Worm (Caenorhabditis elegans): ENCODE measurements around the gene F26G1.15.

DNA sequence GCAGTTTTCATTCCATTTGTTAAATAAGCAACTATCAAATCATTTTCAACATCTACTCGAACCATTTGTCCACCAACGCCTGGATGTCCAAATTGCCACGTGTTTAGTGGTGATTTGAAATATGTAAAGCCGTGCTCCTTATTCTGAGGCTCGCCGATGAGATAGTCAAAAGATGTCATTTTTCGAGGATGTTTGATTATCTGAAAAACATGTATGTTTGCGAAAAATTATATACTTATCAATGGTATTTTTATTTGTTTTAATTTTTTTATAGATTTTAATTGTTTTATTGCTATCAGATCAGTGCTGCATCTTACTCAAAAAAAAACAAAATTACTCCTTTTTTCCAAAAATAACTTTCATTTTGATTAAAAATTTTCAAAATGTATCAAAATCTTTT, 28.7 kb downstream of the F26G1.15 start:
- TF ChIP-seq egl-27 (tag; optimal IDR thresholded peaks at IDR 0.05) (no peak), ztf-11 (tag; optimal IDR thresholded peaks at IDR 0.05) (no peak), alr-1 (tag; optimal IDR thresholded peaks at IDR 0.05; ENCODE audit: borderline replicate concordance) (no peak), blmp-1 (tag; optimal IDR thresholded peaks at IDR 0.05) (no peak), elt-2 (tag; optimal IDR thresholded peaks at IDR 0.05) (no peak), nhr-237 (tag; optimal IDR thresholded peaks at IDR 0.05) (no peak)

Measured in whole organism, L1 larva.